Fruit fly (Drosophila melanogaster) whole organism, embryonic: ENCODE measurements around the gene BNIP3.
A peak's percentile ranks its signal among the peaks of the same experiment; 100 is the strongest.

Experiments
- ATbp ChIP-seq: fragments of 200-800 bp; sonication (Bioruptor generic); optimal IDR thresholded peaks from 2 replicates; lab custom pipeline; 2017; ENCODE audit warnings: missing biosample characterization, mild to moderate bottlenecking, missing genetic modification characterization, missing genetic modification reagents
- Ada2b ChIP-seq: fragments of 200-800 bp; sonication (Bioruptor generic); IDR thresholded peaks from 2 replicates; pipeline ENCODE4 v1.3.6; 2022; ENCODE audit warnings: missing biosample characterization, missing genetic modification characterization
- Awh ChIP-seq: fragments of 200-800 bp; sonication (Bioruptor generic); IDR thresholded peaks from 2 replicates; pipeline ENCODE4, ENCODE4 v1.3.6; 2022; ENCODE audit warnings: missing biosample characterization, missing genetic modification characterization
- CG11398 ChIP-seq: fragments of 200-800 bp; sonication (Bioruptor generic); optimal IDR thresholded peaks from 2 replicates; lab custom pipeline; 2016; ENCODE audit warnings: missing biosample characterization, missing genetic modification characterization
- CG12659 ChIP-seq: fragments of 200-800 bp; sonication (Bioruptor generic); optimal IDR thresholded peaks from 3 replicates; lab custom pipeline; 2017; ENCODE audit warnings: mild to moderate bottlenecking, missing biosample characterization, missing genetic modification reagents, missing genetic modification characterization
- CG15269 ChIP-seq: fragments of 200-800 bp; sonication (Bioruptor generic); optimal IDR thresholded peaks from 2 replicates; lab custom pipeline; 2018; ENCODE audit warnings: missing biosample characterization, mild to moderate bottlenecking, missing genetic modification characterization, moderate library complexity
- CG17568 ChIP-seq: fragments of 200-800 bp; sonication (Bioruptor generic); optimal IDR thresholded peaks from 2 replicates; lab custom pipeline; 2018; ENCODE audit warnings: missing biosample characterization, mild to moderate bottlenecking, missing genetic modification characterization, moderate library complexity
- CG18764 ChIP-seq: fragments of 200-800 bp; sonication (Bioruptor generic); optimal IDR thresholded peaks from 3 replicates; lab custom pipeline; 2016; ENCODE audit warnings: missing biosample characterization, missing genetic modification characterization
- CG30403 ChIP-seq: fragments of 200-800 bp; sonication (Bioruptor generic); optimal IDR thresholded peaks from 3 replicates; lab custom pipeline; 2016; ENCODE audit warnings: missing biosample characterization, missing genetic modification characterization
- CG3281 ChIP-seq: fragments of 200-800 bp; sonication (Bioruptor generic); optimal IDR thresholded peaks from 3 replicates; lab custom pipeline; 2017; ENCODE audit warnings: missing biosample characterization, mild to moderate bottlenecking, missing genetic modification characterization
- CG3407 ChIP-seq: fragments of 200-800 bp; sonication (Bioruptor generic); optimal IDR thresholded peaks from 2 replicates; lab custom pipeline; 2018; ENCODE audit warnings: missing biosample characterization, mild to moderate bottlenecking, missing genetic modification characterization
- CG4730 ChIP-seq: fragments of 200-800 bp; sonication (Bioruptor generic); IDR thresholded peaks from 2 replicates; pipeline ENCODE4 v1.3.6; 2022; ENCODE audit warnings: missing biosample characterization, missing genetic modification characterization
- CG5180 ChIP-seq: fragments of 200-800 bp; sonication (Bioruptor generic); optimal IDR thresholded peaks from 3 replicates; lab custom pipeline; 2017; ENCODE audit warnings: missing biosample characterization, missing genetic modification characterization, mild to moderate bottlenecking, moderate library complexity, missing genetic modification reagents
- CG8359 ChIP-seq: fragments of 200-800 bp; sonication (Bioruptor generic); optimal IDR thresholded peaks from 2 replicates; lab custom pipeline; 2017; ENCODE audit warnings: missing biosample characterization, mild to moderate bottlenecking, missing genetic modification characterization, borderline replicate concordance
- CG9797 ChIP-seq: fragments of 200-800 bp; sonication (Bioruptor generic); optimal IDR thresholded peaks from 3 replicates; lab custom pipeline; 2018; ENCODE audit warnings: missing biosample characterization, mild to moderate bottlenecking, missing genetic modification characterization
- CG9932 ChIP-seq: fragments of 200-800 bp; sonication (Bioruptor generic); IDR thresholded peaks from 2 replicates; pipeline ENCODE4 v1.3.6; 2022; ENCODE audit warnings: missing biosample characterization, missing genetic modification characterization
- CrebB ChIP-seq: fragments of 200-800 bp; sonication (Bioruptor generic); optimal IDR thresholded peaks from 3 replicates; lab custom pipeline; 2018; ENCODE audit warnings: missing biosample characterization, mild to moderate bottlenecking, missing genetic modification characterization
- H15 ChIP-seq: fragments of 200-800 bp; sonication (Bioruptor generic); IDR thresholded peaks from 3 replicates; pipeline ENCODE4 v1.3.6; 2022; ENCODE audit warnings: missing biosample characterization, missing genetic modification characterization
- HLH4C ChIP-seq: fragments of 200-800 bp; sonication (Bioruptor generic); IDR thresholded peaks from 3 replicates; pipeline ENCODE4 v1.3.6; 2022; ENCODE audit warnings: missing biosample characterization, missing genetic modification characterization; ENCODE audit not compliant: partially characterized antibody
- Hmx ChIP-seq: fragments of 200-800 bp; sonication (Bioruptor generic); optimal IDR thresholded peaks from 2 replicates; lab custom pipeline; 2016; ENCODE audit warnings: missing biosample characterization, missing genetic modification characterization
- MBD-R2 ChIP-seq: fragments of 200-800 bp; sonication (Bioruptor generic); IDR thresholded peaks from 2 replicates; pipeline ENCODE4 v1.3.6; 2022; ENCODE audit warnings: missing biosample characterization, missing genetic modification characterization
- MTF-1 ChIP-seq: fragments of 200-800 bp; sonication (Bioruptor generic); optimal IDR thresholded peaks from 2 replicates; lab custom pipeline; 2018; ENCODE audit warnings: missing biosample characterization, mild to moderate bottlenecking, missing genetic modification characterization, borderline replicate concordance
- Max ChIP-seq: fragments of 200-800 bp; sonication (Bioruptor generic); optimal IDR thresholded peaks from 2 replicates; lab custom pipeline; 2016; ENCODE audit warnings: missing biosample characterization, mild to moderate bottlenecking, missing genetic modification characterization
- Mrtf ChIP-seq: fragments of 200-800 bp; sonication (Bioruptor generic); IDR thresholded peaks from 3 replicates; pipeline ENCODE4 v1.3.6; 2022; ENCODE audit warnings: missing biosample characterization, missing genetic modification characterization
- NC2α ChIP-seq: fragments of 200-800 bp; sonication (Bioruptor generic); optimal IDR thresholded peaks from 2 replicates; lab custom pipeline; 2016; ENCODE audit warnings: missing biosample characterization, missing genetic modification characterization
- NC2β ChIP-seq: fragments of 200-800 bp; sonication (Bioruptor generic); optimal IDR thresholded peaks from 2 replicates; lab custom pipeline; 2016; ENCODE audit warnings: missing biosample characterization, missing genetic modification characterization
- Neu2 ChIP-seq: fragments of 200-800 bp; sonication (Bioruptor generic); optimal IDR thresholded peaks from 3 replicates; lab custom pipeline; 2016; ENCODE audit warnings: missing biosample characterization, missing genetic modification characterization, borderline replicate concordance
- Scr ChIP-seq: fragments of 200-800 bp; sonication (Bioruptor generic); IDR thresholded peaks from 2 replicates; pipeline ENCODE4 v1.3.6; 2022; ENCODE audit warnings: missing biosample characterization, missing genetic modification characterization; ENCODE audit not compliant: partially characterized antibody
- Six4 ChIP-seq: fragments of 200-800 bp; sonication (Bioruptor generic); optimal IDR thresholded peaks from 2 replicates; lab custom pipeline; 2016; ENCODE audit warnings: missing biosample characterization, missing genetic modification characterization
- Spps ChIP-seq: fragments of 200-800 bp; sonication (Bioruptor generic); optimal IDR thresholded peaks from 2 replicates; lab custom pipeline; 2018; ENCODE audit warnings: missing biosample characterization, mild to moderate bottlenecking, missing genetic modification characterization
- ab ChIP-seq: fragments of 200-800 bp; sonication (Bioruptor generic); optimal IDR thresholded peaks from 2 replicates; lab custom pipeline; 2016; ENCODE audit warnings: missing biosample characterization, missing genetic modification characterization
- ash1 ChIP-seq: fragments of 200-800 bp; sonication (Bioruptor generic); optimal IDR thresholded peaks from 2 replicates; lab custom pipeline; 2018; ENCODE audit warnings: missing biosample characterization, mild to moderate bottlenecking, missing genetic modification characterization
- dmrt99B ChIP-seq: fragments of 200-800 bp; sonication (Bioruptor generic); optimal IDR thresholded peaks from 2 replicates; lab custom pipeline; 2018; ENCODE audit warnings: missing biosample characterization, mild to moderate bottlenecking, missing genetic modification characterization, moderate library complexity
- exex ChIP-seq: fragments of 200-800 bp; sonication (Bioruptor generic); optimal IDR thresholded peaks from 4 replicates; lab custom pipeline; 2018; ENCODE audit warnings: missing biosample characterization, mild to moderate bottlenecking, missing genetic modification characterization, moderate library complexity
- gt ChIP-seq: fragments of 200-800 bp; sonication (Bioruptor generic); IDR thresholded peaks from 2 replicates; pipeline ENCODE4 v1.3.6; 2022; ENCODE audit warnings: missing biosample characterization, missing genetic modification characterization
- hbn ChIP-seq: fragments of 200-800 bp; sonication (Bioruptor generic); IDR thresholded peaks from 2 replicates; pipeline ENCODE4 v1.3.6; 2022; ENCODE audit warnings: missing biosample characterization, missing genetic modification characterization; ENCODE audit not compliant: partially characterized antibody
- hkb ChIP-seq, 2 experiments: fragments of 200-800 bp in 1 of 2; fragments of >200 bp in 1 of 2; sonication (Bioruptor generic) in 1 of 2; IDR thresholded peaks in 1 of 2; optimal IDR thresholded peaks in 1 of 2; 2 replicates each; pipeline versions ENCODE4 v1.3.6 to Lab custom; 2017 to 2022; ENCODE audit warnings: missing biosample characterization in 1 of 2, missing genetic modification characterization in 1 of 2
- nmo ChIP-seq: fragments of 200-800 bp; sonication (Bioruptor generic); optimal IDR thresholded peaks from 2 replicates; lab custom pipeline; 2018; ENCODE audit warnings: missing biosample characterization, mild to moderate bottlenecking, missing genetic modification characterization, moderate library complexity
- nom ChIP-seq: fragments of 200-800 bp; sonication (Bioruptor generic); optimal IDR thresholded peaks from 2 replicates; lab custom pipeline; 2017; ENCODE audit warnings: missing biosample characterization, missing genetic modification characterization, mild to moderate bottlenecking, moderate library complexity, missing genetic modification reagents
- odd ChIP-seq: fragments of 200-800 bp; sonication (Bioruptor generic); optimal IDR thresholded peaks from 2 replicates; lab custom pipeline; 2017; ENCODE audit warnings: missing biosample characterization, mild to moderate bottlenecking, missing genetic modification characterization
- schlank ChIP-seq: fragments of 200-800 bp; sonication (Bioruptor generic); optimal IDR thresholded peaks from 2 replicates; lab custom pipeline; 2018; ENCODE audit warnings: missing biosample characterization, mild to moderate bottlenecking, missing genetic modification characterization
- sob ChIP-seq: fragments of 200-800 bp; sonication (Bioruptor generic); IDR thresholded peaks from 2 replicates; pipeline ENCODE4 v1.3.6; 2022; ENCODE audit warnings: missing biosample characterization, missing genetic modification characterization
- tgo ChIP-seq: fragments of 200-800 bp; sonication (Bioruptor generic); IDR thresholded peaks from 3 replicates; pipeline ENCODE4 v1.3.6; 2022; ENCODE audit warnings: missing biosample characterization, missing genetic modification characterization
- toy ChIP-seq: fragments of 200-800 bp; sonication (Bioruptor generic); IDR thresholded peaks from 2 replicates; pipeline ENCODE4 v1.3.6; 2022; ENCODE audit warnings: missing biosample characterization, missing genetic modification characterization
- trh ChIP-seq: fragments of 200-800 bp; sonication (Bioruptor generic); optimal IDR thresholded peaks from 2 replicates; lab custom pipeline; 2016; ENCODE audit warnings: missing biosample characterization, missing genetic modification characterization
- twi ChIP-seq: fragments of 200-800 bp; optimal IDR thresholded peaks from 2 replicates; lab custom pipeline; 2019; ENCODE audit warnings: missing biosample characterization, mild to moderate bottlenecking, missing genetic modification characterization, moderate library complexity
- yki ChIP-seq: fragments of >200 bp; optimal IDR thresholded peaks from 3 replicates; lab custom pipeline; 2018

BNIP3 gene

DNA sequence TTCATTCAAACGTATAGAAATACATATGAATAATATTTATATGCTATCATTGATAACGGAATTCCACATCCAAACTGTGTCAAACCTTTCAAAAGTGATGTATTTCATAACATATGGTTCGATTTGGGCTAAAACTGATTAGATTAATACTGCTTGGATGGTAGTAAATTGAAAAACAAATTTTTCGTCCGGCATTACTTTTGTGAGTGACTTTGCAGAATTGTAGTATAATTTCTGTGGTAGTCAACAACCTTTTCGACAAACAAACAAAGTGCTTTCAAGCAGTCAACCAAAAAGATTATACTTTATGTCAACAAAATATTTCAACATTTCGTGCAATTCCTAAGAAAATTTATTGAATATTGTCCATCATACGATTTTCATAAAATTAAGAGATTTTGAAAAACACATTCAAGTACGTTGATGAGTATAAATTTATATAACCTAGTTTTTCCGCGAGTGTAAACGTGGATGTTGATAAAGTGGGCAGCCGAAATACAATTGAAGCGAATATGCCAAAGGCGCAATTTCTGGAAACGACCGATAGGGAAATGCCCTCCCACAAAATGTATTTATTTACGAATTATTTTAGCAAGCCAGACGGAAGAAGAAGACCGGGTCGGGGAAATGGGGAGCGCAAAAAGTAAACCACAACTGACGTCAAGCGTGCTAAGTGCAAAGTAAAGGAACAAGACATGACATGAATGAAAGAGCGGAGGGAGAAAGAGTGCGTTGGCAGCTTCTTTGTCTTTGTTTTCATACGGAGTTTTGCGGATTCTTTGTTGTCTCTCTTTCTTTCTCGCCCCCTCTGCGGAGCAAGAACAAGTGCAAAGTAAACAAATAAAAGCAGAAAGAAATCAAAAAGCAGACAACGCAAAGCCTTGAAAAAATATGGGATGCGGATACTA, 1.0 kb downstream of the BNIP3 start (continued):
- no peak for TF ChIP-seq Neu2 (GFP tag; lab: Kevin White, UChicago)
- no peak for TF ChIP-seq NC2β (GFP tag; lab: Kevin White, UChicago)
- TF ChIP-seq odd (GFP tag; lab: Kevin White, UChicago) = peak; percentile 2
- TF ChIP-seq CG5180 (GFP tag; lab: Kevin White, UChicago) = no peak
- TF ChIP-seq CrebB (tag; lab: Kevin White, UChicago) = peak; percentile 18
- TF ChIP-seq MTF-1 = no peak
- TF ChIP-seq sob = no peak
- TF ChIP-seq hkb (optimal IDR thresholded peaks at IDR 0.05; lab: Kevin White, UChicago) = no peak
- TF ChIP-seq hkb (GFP tag; IDR thresholded peaks at IDR 0.05; lab: Robert Waterston, UW) = peak; percentile 67; the same call in 1 of the 2 replicates
- no peak for TF ChIP-seq CG3407 (GFP tag; lab: Kevin White, UChicago)
- TF ChIP-seq HLH4C (GFP tag; lab: Robert Waterston, UW) = no peak
- TF ChIP-seq Mrtf (GFP tag; lab: Robert Waterston, UW) = no peak
- peak; percentile 46; the same call in 1 of the 2 replicates for TF ChIP-seq Ada2b
- peak; percentile 52 for TF ChIP-seq CG9932 (GFP tag; lab: Robert Waterston, UW)
- peak; percentile 4 for TF ChIP-seq CG17568
- TF ChIP-seq ab (GFP tag; lab: Kevin White, UChicago) = no peak
- no peak for TF ChIP-seq Awh (GFP tag; lab: Robert Waterston, UW)
- TF ChIP-seq ash1 (GFP tag; lab: Kevin White, UChicago) = no peak

- TF ChIP-seq ATbp (GFP tag; lab: Kevin White, UChicago) = no peak
- TF ChIP-seq trh (GFP tag; lab: Kevin White, UChicago) = no peak
- no peak for TF ChIP-seq Spps (tag; lab: Kevin White, UChicago)
- no peak for TF ChIP-seq MBD-R2
- no peak for TF ChIP-seq Hmx
- no peak for TF ChIP-seq CG11398
- no peak for TF ChIP-seq CG3281
- TF ChIP-seq Scr (GFP tag; lab: Robert Waterston, UW) = no peak
- TF ChIP-seq exex (tag; lab: Kevin White, UChicago) = no peak
- TF ChIP-seq CG9797 (GFP tag; lab: Kevin White, UChicago) = no peak
- TF ChIP-seq tgo = no peak
- TF ChIP-seq schlank (tag; lab: Kevin White, UChicago) = no peak
- TF ChIP-seq gt (GFP tag; lab: Robert Waterston, UW) = no peak
- no peak for TF ChIP-seq yki (lab: Kevin White, UChicago)
- no peak for TF ChIP-seq twi (tag; lab: Kevin White, UChicago)
- TF ChIP-seq CG12659 = no peak
- TF ChIP-seq H15 = no peak
- TF ChIP-seq NC2α = no peak
- no peak for TF ChIP-seq nmo (GFP tag; lab: Kevin White, UChicago)
- no peak for TF ChIP-seq Six4 (GFP tag; lab: Kevin White, UChicago)
- no peak for TF ChIP-seq CG8359 (GFP tag; lab: Kevin White, UChicago)
- no peak for TF ChIP-seq CG18764 (GFP tag; lab: Kevin White, UChicago)
- TF ChIP-seq nom (GFP tag; lab: Kevin White, UChicago) = peak; percentile 27
- no peak for TF ChIP-seq Max (GFP tag; lab: Kevin White, UChicago)
- no peak for TF ChIP-seq CG30403
- no peak for TF ChIP-seq CG15269
- TF ChIP-seq CG4730 = no peak
- TF ChIP-seq hbn = no peak
- TF ChIP-seq dmrt99B (tag; lab: Kevin White, UChicago) = no peak
- no peak for TF ChIP-seq toy (GFP tag; lab: Robert Waterston, UW)
Measured at dm6 chr3L:20517179-20517834, 1.9 kb downstream of the BNIP3 start.
